Worm (Caenorhabditis elegans) whole organism, late embryonic: ENCODE measurements around the gene srg-60.

Source experiments
- nhr-11 ChIP-seq: fragments of 150-350 bp; optimal IDR thresholded peaks from 2 replicates; lab custom pipeline; 2014; ENCODE audit warnings: missing biosample characterization, missing genetic modification characterization
- sox-2 ChIP-seq: fragments of 200-800 bp; sonication (Bioruptor generic); IDR thresholded peaks from 2 replicates; pipeline ENCODE4 v1.3.6; 2022; ENCODE audit warnings: missing genetic modification reagents, missing genetic modification characterization, missing compliant biosample characterization

DNA sequence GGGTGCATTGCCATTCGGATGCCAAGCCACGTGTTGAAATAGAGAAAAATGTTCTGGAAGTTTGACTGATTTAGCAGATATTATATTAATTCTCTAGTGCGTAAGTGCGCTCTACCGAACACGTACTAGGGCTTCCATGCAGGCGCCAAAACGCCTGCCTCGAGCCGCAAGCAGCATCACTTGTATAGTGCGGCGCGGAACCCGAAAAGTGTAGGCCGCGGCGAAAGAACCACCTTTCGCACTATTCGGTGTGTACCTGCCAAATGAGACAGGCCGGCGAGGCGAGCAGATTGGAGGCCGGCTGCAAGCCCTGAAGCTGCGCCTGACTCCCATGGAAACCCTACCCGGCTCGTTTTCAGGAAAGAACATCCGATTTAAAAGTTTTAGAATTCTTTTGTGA, 17.2 kb upstream of the srg-60 start:
- no peak for TF ChIP-seq nhr-11
- TF ChIP-seq sox-2 (GFP tag; lab: Robert Waterston, UW): no peak
